Worm (Caenorhabditis elegans) whole organism, midembryonic: ENCODE results near the gene clec-21.

Source experiments
- T22C8.4 ChIP-seq: fragments of 200-800 bp; sonication (Bioruptor generic); IDR thresholded peaks from 2 replicates; pipeline ENCODE4 v1.3.6; 2022; ENCODE audit warnings: missing genetic modification characterization, missing compliant biosample characterization
- cog-1 ChIP-seq: sonication (generic microtip); optimal IDR thresholded peaks from 2 replicates; lab custom pipeline; 2016; ENCODE audit warnings: missing genetic modification characterization, missing compliant biosample characterization
- flt-1 ChIP-seq: fragments of 200-800 bp; sonication (Bioruptor generic); IDR thresholded peaks from 2 replicates; pipeline ENCODE4 v1.3.6; 2022; ENCODE audit warnings: missing genetic modification characterization, missing compliant biosample characterization
- klf-2 ChIP-seq: fragments of 200-800 bp; sonication (Bioruptor generic); conservative IDR thresholded peaks from 2 replicates; pipeline ENCODE4 v1.3.6; 2022; ENCODE audit warnings: missing genetic modification reagents, missing genetic modification characterization, missing compliant biosample characterization
- med-1 ChIP-seq: sonication (generic microtip); optimal IDR thresholded peaks from 2 replicates; lab custom pipeline; 2017; ENCODE audit warnings: missing genetic modification characterization, mild to moderate bottlenecking, missing compliant biosample characterization, antibody characterized with exemption, missing genetic modification reagents; ENCODE audit not compliant: insufficient read depth
- ref-1 ChIP-seq: fragments of 200-800 bp; sonication (Bioruptor generic); conservative IDR thresholded peaks from 2 replicates; pipeline ENCODE4 v1.3.6; 2022; ENCODE audit warnings: missing genetic modification reagents, missing genetic modification characterization, missing compliant biosample characterization
- tab-1 ChIP-seq: fragments of 200-800 bp; sonication (Bioruptor generic); IDR thresholded peaks from 2 replicates; pipeline ENCODE4 v1.3.6; 2022; ENCODE audit warnings: missing genetic modification characterization, missing compliant biosample characterization
- ztf-23 ChIP-seq: fragments of 200-800 bp; sonication (Bioruptor generic); IDR thresholded peaks from 2 replicates; pipeline ENCODE4 v1.3.6; 2022; ENCODE audit warnings: missing genetic modification reagents, missing genetic modification characterization, missing compliant biosample characterization
- ztf-29 ChIP-seq: fragments of 200-800 bp; sonication (Bioruptor generic); IDR thresholded peaks from 2 replicates; pipeline ENCODE4 v1.3.6; 2022; ENCODE audit warnings: missing genetic modification reagents, missing genetic modification characterization, missing compliant biosample characterization

The clec-21 gene

ce11 chrII:1613972-1614371, 29.9 kb upstream of the clec-21 start, which contains the start of gene fbxa-164:
TSS of gene fbxa-164 (minus strand) at chrII:1614072.
- TF ChIP-seq tab-1 (no peak), med-1 (GFP tag; lab: Kevin White, UChicago) (no peak), ztf-29 (GFP tag; lab: Robert Waterston, UW) (no peak), ref-1 (GFP tag; lab: Robert Waterston, UW) (no peak)

ce11 chrII:1610630-1611029, 26.6 kb upstream of the clec-21 start, which contains the start of gene fbxa-163:
TSS of gene fbxa-163 (minus strand) at chrII:1610730.
- TF ChIP-seq ref-1 (GFP tag; lab: Robert Waterston, UW) = no peak
- TF ChIP-seq cog-1 (tag; lab: Kevin White, UChicago) = no peak
- no peak for TF ChIP-seq tab-1
- no peak for TF ChIP-seq ztf-23 (GFP tag; lab: Robert Waterston, UW)
- no peak for TF ChIP-seq ztf-29 (GFP tag; lab: Robert Waterston, UW)
- no peak for TF ChIP-seq klf-2 (GFP tag; lab: Robert Waterston, UW)
- TF ChIP-seq med-1 (GFP tag; lab: Kevin White, UChicago) = no peak
- no peak for TF ChIP-seq T22C8.4 (GFP tag; lab: Robert Waterston, UW)
- no peak for TF ChIP-seq flt-1 (GFP tag; lab: Robert Waterston, UW)

ce11 chrII:1608915-1609314, 24.9 kb upstream of the clec-21 start:
- no peak for TF ChIP-seq med-1 (GFP tag; lab: Kevin White, UChicago)
- TF ChIP-seq T22C8.4 (GFP tag; lab: Robert Waterston, UW) = no peak
- no peak for TF ChIP-seq tab-1
- TF ChIP-seq cog-1 (tag; lab: Kevin White, UChicago) = no peak
- no peak for TF ChIP-seq ztf-23 (GFP tag; lab: Robert Waterston, UW)
- no peak for TF ChIP-seq ztf-29 (GFP tag; lab: Robert Waterston, UW)
- no peak for TF ChIP-seq klf-2 (GFP tag; lab: Robert Waterston, UW)
- TF ChIP-seq flt-1 (GFP tag; lab: Robert Waterston, UW) = no peak
- no peak for TF ChIP-seq ref-1 (GFP tag; lab: Robert Waterston, UW)

- TF ChIP-seq T22C8.4 (GFP tag; lab: Robert Waterston, UW) (no peak), ref-1 (GFP tag; lab: Robert Waterston, UW) (no peak), ztf-29 (GFP tag; lab: Robert Waterston, UW) (no peak), cog-1 (tag; lab: Kevin White, UChicago) (no peak), ztf-23 (GFP tag; lab: Robert Waterston, UW) (no peak), klf-2 (GFP tag; lab: Robert Waterston, UW) (no peak), med-1 (GFP tag; lab: Kevin White, UChicago) (no peak), flt-1 (GFP tag; lab: Robert Waterston, UW) (no peak), tab-1 (no peak)
These were observed 23.5 kb upstream of the clec-21 start for ce11 chrII:1607575-1607974.

- TF ChIP-seq flt-1 (GFP tag; lab: Robert Waterston, UW) (no peak), T22C8.4 (GFP tag; lab: Robert Waterston, UW) (no peak), ztf-23 (GFP tag; lab: Robert Waterston, UW) (no peak), ref-1 (GFP tag; lab: Robert Waterston, UW) (no peak), med-1 (GFP tag; lab: Kevin White, UChicago) (no peak), ztf-29 (GFP tag; lab: Robert Waterston, UW) (no peak), klf-2 (GFP tag; lab: Robert Waterston, UW) (no peak)
These were observed 22.0 kb upstream of the clec-21 start, which contains the start of gene bath-33 for ce11 chrII:1606079-1606478. TSS of gene bath-33 (minus strand) at chrII:1606179.

ce11 chrII:1605010-1605409, 21.0 kb upstream of the clec-21 start:
- no peak for TF ChIP-seq cog-1 (tag; lab: Kevin White, UChicago)

ce11 chrII:1603049-1603448, 19.0 kb upstream of the clec-21 start:
- TF ChIP-seq med-1 (GFP tag; lab: Kevin White, UChicago) (no peak), ztf-23 (GFP tag; lab: Robert Waterston, UW) (no peak), T22C8.4 (GFP tag; lab: Robert Waterston, UW) (no peak), tab-1 (no peak), klf-2 (GFP tag; lab: Robert Waterston, UW) (no peak), ref-1 (GFP tag; lab: Robert Waterston, UW) (no peak), cog-1 (tag; lab: Kevin White, UChicago) (no peak), flt-1 (GFP tag; lab: Robert Waterston, UW) (no peak), ztf-29 (GFP tag; lab: Robert Waterston, UW) (no peak)

- TF ChIP-seq T22C8.4 (GFP tag; lab: Robert Waterston, UW) (no peak), ztf-29 (GFP tag; lab: Robert Waterston, UW) (no peak), med-1 (GFP tag; lab: Kevin White, UChicago) (no peak), flt-1 (GFP tag; lab: Robert Waterston, UW) (no peak), klf-2 (GFP tag; lab: Robert Waterston, UW) (no peak), tab-1 (no peak), cog-1 (tag; lab: Kevin White, UChicago) (no peak), ztf-23 (GFP tag; lab: Robert Waterston, UW) (no peak), ref-1 (GFP tag; lab: Robert Waterston, UW) (no peak)
These were observed 17.5 kb upstream of the clec-21 start, which contains the start of gene bath-47 for ce11 chrII:1601507-1601906. TSS of gene bath-47 (plus strand) at chrII:1601811.

ce11 chrII:1600661-1601060, 16.6 kb upstream of the clec-21 start, which contains the start of gene bath-26:
TSS of gene bath-26 (minus strand) at chrII:1600761.
- TF ChIP-seq ref-1 (GFP tag; lab: Robert Waterston, UW) (no peak), tab-1 (no peak), med-1 (GFP tag; lab: Kevin White, UChicago) (no peak), klf-2 (GFP tag; lab: Robert Waterston, UW) (no peak), ztf-23 (GFP tag; lab: Robert Waterston, UW) (no peak), T22C8.4 (GFP tag; lab: Robert Waterston, UW) (no peak), ztf-29 (GFP tag; lab: Robert Waterston, UW) (no peak), cog-1 (tag; lab: Kevin White, UChicago) (no peak), flt-1 (GFP tag; lab: Robert Waterston, UW) (no peak)
